Comparison of ENCODE assay signal across 1 fruit fly cellular context in the genomic region with DNA sequence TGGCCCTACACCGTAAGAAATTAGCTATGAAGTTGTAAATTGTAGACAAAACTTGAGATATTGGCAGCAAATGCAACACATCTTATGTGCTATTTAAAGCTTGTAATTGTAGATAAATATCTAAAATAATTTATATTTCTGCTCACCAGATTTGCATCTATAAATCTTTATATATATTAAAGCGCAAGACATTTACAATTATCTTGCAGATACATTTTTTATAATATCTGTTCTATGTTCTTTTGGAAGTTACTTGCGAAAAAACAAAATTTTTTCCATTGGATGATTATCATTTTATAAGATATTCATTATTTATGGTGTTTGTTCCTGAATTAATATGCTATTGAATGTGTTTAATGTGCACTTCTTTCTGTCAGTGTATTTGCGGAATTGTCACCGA.
TF ChIP-seq lines count a peak whose summit lies in the region.

No protein-coding gene starts in this region.

TF ChIP-seq in whole organism, prepupa, 60 proteins besides CTCF, POLR2A, EP300 and RAD21 (continued from another document):
- TF ChIP-seq CG34406 (GFP tag; optimal IDR thresholded peaks at IDR 0.05; lab: Kevin White, UChicago), result peak; percentile 28
